3 fruit fly cellular contexts compared by ENCODE assay signal in genomic region chr3L:7875606-7876366, dm6.
TF ChIP-seq lines count a peak whose summit lies in the region.

No protein-coding gene starts in this region.

TF ChIP-seq in whole organism, embryonic, 481 proteins besides CTCF, POLR2A, EP300 and RAD21 (continued from another document and continues in another):
- peak; percentile 22 for TF ChIP-seq D19A (tag; optimal IDR thresholded peaks at IDR 0.05; lab: Kevin White, UChicago)
- TF ChIP-seq en (GFP tag; optimal IDR thresholded peaks at IDR 0.05; lab: Kevin White, UChicago) = no peak
- TF ChIP-seq Oaz (GFP tag; IDR thresholded peaks at IDR 0.05; lab: Robert Waterston, UW) = no peak
- no peak for TF ChIP-seq inv (GFP tag; IDR thresholded peaks at IDR 0.05; lab: Robert Waterston, UW; ENCODE audit: partially characterized antibody)
- peak; percentile 11 for TF ChIP-seq CG8359 (GFP tag; optimal IDR thresholded peaks at IDR 0.05; lab: Kevin White, UChicago; ENCODE audit: borderline replicate concordance)
- TF ChIP-seq CG4424 (GFP tag; optimal IDR thresholded peaks at IDR 0.05; lab: Kevin White, UChicago) = peak; percentile 54
- no peak for TF ChIP-seq Lpt (GFP tag; optimal IDR thresholded peaks at IDR 0.05; lab: Kevin White, UChicago)
- no peak for TF ChIP-seq CG7745 (tag; optimal IDR thresholded peaks at IDR 0.05; lab: Kevin White, UChicago)
- no peak for TF ChIP-seq CG14965 (GFP tag; optimal IDR thresholded peaks at IDR 0.05; lab: Kevin White, UChicago; ENCODE audit: borderline replicate concordance)
- no peak for TF ChIP-seq Neu2 (GFP tag; optimal IDR thresholded peaks at IDR 0.05; lab: Kevin White, UChicago; ENCODE audit: borderline replicate concordance)
- peak; percentile 50 for TF ChIP-seq Blimp-1 (GFP tag; optimal IDR thresholded peaks at IDR 0.05; lab: Kevin White, UChicago)
- TF ChIP-seq zf30C (GFP tag; optimal IDR thresholded peaks at IDR 0.05; lab: Kevin White, UChicago) = no peak
- peak; percentile 75 for TF ChIP-seq CG10979 (tag; optimal IDR thresholded peaks at IDR 0.05; lab: Kevin White, UChicago)
- no peak for TF ChIP-seq CG3995 (GFP tag; optimal IDR thresholded peaks at IDR 0.05; lab: Kevin White, UChicago)
- TF ChIP-seq prd (optimal IDR thresholded peaks at IDR 0.05; lab: Kevin White, UChicago) = no peak
- peak; percentile 59; the same call in 1 of the 3 replicates for TF ChIP-seq prd (GFP tag; IDR thresholded peaks at IDR 0.05; lab: Robert Waterston, UW)
- peak in 1 of 2 experiments; percentile 42 for TF ChIP-seq dpn (GFP tag; optimal IDR thresholded peaks at IDR 0.05; lab: Kevin White, UChicago)
- peak; percentile 56 for TF ChIP-seq lilli (GFP tag; optimal IDR thresholded peaks at IDR 0.05; lab: Kevin White, UChicago)
- TF ChIP-seq HLH54F (GFP tag; optimal IDR thresholded peaks at IDR 0.05; lab: Kevin White, UChicago) = peak; percentile 9
- TF ChIP-seq CG10654 (GFP tag; optimal IDR thresholded peaks at IDR 0.05; lab: Kevin White, UChicago) = peak; percentile 1
- peak; percentile 52 for TF ChIP-seq Ptx1 (GFP tag; IDR thresholded peaks at IDR 0.05; lab: Robert Waterston, UW)
- peak; percentile 74 for TF ChIP-seq CG18262 (tag; optimal IDR thresholded peaks at IDR 0.05; lab: Kevin White, UChicago)
- TF ChIP-seq CG9437 (GFP tag; optimal IDR thresholded peaks at IDR 0.05; lab: Kevin White, UChicago) = peak; percentile 47
- TF ChIP-seq ind (GFP tag; optimal IDR thresholded peaks at IDR 0.05; lab: Kevin White, UChicago) = peak; percentile 37
- no peak for TF ChIP-seq CG11560 (tag; IDR thresholded peaks at IDR 0.05; lab: Robert Waterston, UW)
- no peak for TF ChIP-seq sc (optimal IDR thresholded peaks at IDR 0.05; lab: Kevin White, UChicago)
- peak; percentile 44 for TF ChIP-seq sc (GFP tag; optimal IDR thresholded peaks at IDR 0.05; lab: Kevin White, UChicago)
- 0 out of 2 replicates have a peak, but pooled peaks have one; percentile 26 for TF ChIP-seq CG31224 (GFP tag; IDR thresholded peaks at IDR 0.05; lab: Robert Waterston, UW)
- TF ChIP-seq HLH4C (GFP tag; IDR thresholded peaks at IDR 0.05; lab: Robert Waterston, UW; ENCODE audit: partially characterized antibody) = no peak
- TF ChIP-seq CG15269 (tag; optimal IDR thresholded peaks at IDR 0.05; lab: Kevin White, UChicago) = peak; percentile 53
- no peak for TF ChIP-seq pan (optimal IDR thresholded peaks at IDR 0.05; lab: Kevin White, UChicago)
- TF ChIP-seq pan (GFP tag; optimal IDR thresholded peaks at IDR 0.05 in 1 of 2, IDR thresholded peaks at IDR 0.05 in 1 of 2) = peak in 1 of 2 experiments; percentile 36
- 0 out of 2 replicates have a peak, but pooled peaks have one; percentile 43 for TF ChIP-seq CG32772 (GFP tag; IDR thresholded peaks at IDR 0.05; lab: Robert Waterston, UW)
- no peak for TF ChIP-seq crc (GFP tag; optimal IDR thresholded peaks at IDR 0.05; lab: Kevin White, UChicago)
- no peak for TF ChIP-seq CkIIα-i1 (GFP tag; IDR thresholded peaks at IDR 0.05; lab: Robert Waterston, UW)
- peak; percentile 30 for TF ChIP-seq HHEX (GFP tag; optimal IDR thresholded peaks at IDR 0.05; lab: Kevin White, UChicago)
- TF ChIP-seq nau (GFP tag; optimal IDR thresholded peaks at IDR 0.05; lab: Kevin White, UChicago) = peak; percentile 34
- peak; percentile 55 for TF ChIP-seq Xbp1 (GFP tag; optimal IDR thresholded peaks at IDR 0.05; lab: Kevin White, UChicago)
- peak; percentile 23 for TF ChIP-seq CG12942 (GFP tag; optimal IDR thresholded peaks at IDR 0.05; lab: Kevin White, UChicago)
- no peak for TF ChIP-seq Spps (tag; optimal IDR thresholded peaks at IDR 0.05; lab: Kevin White, UChicago)
- TF ChIP-seq Ets65A (GFP tag; lab: Kevin White, UChicago) = peak; percentile 16
- peak; percentile 41 for TF ChIP-seq CG10209 (GFP tag; optimal IDR thresholded peaks at IDR 0.05; lab: Kevin White, UChicago)
- TF ChIP-seq ranshi (GFP tag; IDR thresholded peaks at IDR 0.05; lab: Robert Waterston, UW) = no peak

TF ChIP-seq in whole organism, prepupa, 60 proteins besides CTCF, POLR2A, EP300 and RAD21 (continued from another document):
- TF ChIP-seq Hr38 (GFP tag; optimal IDR thresholded peaks at IDR 0.05; lab: Kevin White, UChicago) (no peak), Hr4 (GFP tag; optimal IDR thresholded peaks at IDR 0.05; lab: Kevin White, UChicago) (peak; percentile 62), CG9139 (GFP tag; optimal IDR thresholded peaks at IDR 0.05; lab: Kevin White, UChicago) (peak; percentile 54), pdm3 (GFP tag; optimal IDR thresholded peaks at IDR 0.05; lab: Kevin White, UChicago) (peak; percentile 75), CG31627 (GFP tag; optimal IDR thresholded peaks at IDR 0.05; lab: Kevin White, UChicago) (peak; percentile 65), CG3032 (tag; optimal IDR thresholded peaks at IDR 0.05; lab: Kevin White, UChicago) (peak; percentile 55), spab (GFP tag; optimal IDR thresholded peaks at IDR 0.05; lab: Kevin White, UChicago) (peak; percentile 59), achi (GFP tag; optimal IDR thresholded peaks at IDR 0.05; lab: Kevin White, UChicago) (peak; percentile 71), CG10631 (GFP tag; optimal IDR thresholded peaks at IDR 0.05; lab: Kevin White, UChicago) (peak; percentile 64), net (GFP tag; optimal IDR thresholded peaks at IDR 0.05; lab: Kevin White, UChicago) (peak; percentile 62), CG8632 (GFP tag; optimal IDR thresholded peaks at IDR 0.05; lab: Kevin White, UChicago) (peak; percentile 69), CG11762 (GFP tag; optimal IDR thresholded peaks at IDR 0.05; lab: Kevin White, UChicago; ENCODE audit: insufficient read depth) (peak; percentile 50), CG6163 (GFP tag; IDR thresholded peaks at IDR 0.05; lab: Robert Waterston, UW) (no peak; the same call in 2 of the 3 replicates), fkh (GFP tag; optimal IDR thresholded peaks at IDR 0.05; lab: Kevin White, UChicago) (no peak), topi (GFP tag; optimal IDR thresholded peaks at IDR 0.05; lab: Kevin White, UChicago) (peak; percentile 63), Hr39 (GFP tag; optimal IDR thresholded peaks at IDR 0.05; lab: Kevin White, UChicago) (peak; percentile 59), Sox14 (GFP tag; optimal IDR thresholded peaks at IDR 0.05; lab: Kevin White, UChicago) (peak; percentile 49), Eip93F (GFP tag; optimal IDR thresholded peaks at IDR 0.05; lab: Kevin White, UChicago) (no peak), CG11294 (GFP tag; IDR thresholded peaks at IDR 0.05; lab: Robert Waterston, UW) (no peak), salr (GFP tag; optimal IDR thresholded peaks at IDR 0.05; lab: Kevin White, UChicago) (peak in 1 of 2 experiments; percentile 43), eg (GFP tag; IDR thresholded peaks at IDR 0.05; lab: Robert Waterston, UW) (no peak; the same call in 2 of the 3 replicates), dsx (GFP tag; optimal IDR thresholded peaks at IDR 0.05; lab: Kevin White, UChicago; ENCODE audit: poor library complexity, severe bottlenecking) (peak; percentile 48), CG11902 (GFP tag; optimal IDR thresholded peaks at IDR 0.05; lab: Kevin White, UChicago) (peak; percentile 62), acj6 (GFP tag; optimal IDR thresholded peaks at IDR 0.05; lab: Kevin White, UChicago) (peak; percentile 63), Ets21C (GFP tag; optimal IDR thresholded peaks at IDR 0.05; lab: Kevin White, UChicago) (peak; percentile 41), fd85E (GFP tag; optimal IDR thresholded peaks at IDR 0.05; lab: Kevin White, UChicago) (peak; percentile 6), Lpt (GFP tag; optimal IDR thresholded peaks at IDR 0.05; lab: Kevin White, UChicago) (peak; percentile 52), Blimp-1 (GFP tag; optimal IDR thresholded peaks at IDR 0.05; lab: Kevin White, UChicago) (peak; percentile 42), CG34406 (GFP tag; optimal IDR thresholded peaks at IDR 0.05; lab: Kevin White, UChicago) (peak; percentile 68), CG4318 (GFP tag; optimal IDR thresholded peaks at IDR 0.05; lab: Kevin White, UChicago) (peak; percentile 24), CG32006 (GFP tag; optimal IDR thresholded peaks at IDR 0.05; lab: Kevin White, UChicago) (peak; percentile 72), lz (GFP tag; optimal IDR thresholded peaks at IDR 0.05; lab: Kevin White, UChicago) (peak; percentile 57), CG8119 (GFP tag; IDR thresholded peaks at IDR 0.05; lab: Robert Waterston, UW) (peak; percentile 59; the same call in 2 of the 3 replicates), esn (GFP tag; optimal IDR thresholded peaks at IDR 0.05; lab: Kevin White, UChicago) (peak; percentile 87), CG16779 (tag; optimal IDR thresholded peaks at IDR 0.05; lab: Kevin White, UChicago) (peak; percentile 36), Smox (GFP tag; optimal IDR thresholded peaks at IDR 0.05; lab: Kevin White, UChicago) (peak; percentile 77), vri (GFP tag; optimal IDR thresholded peaks at IDR 0.05; lab: Kevin White, UChicago) (peak; percentile 27)

TF ChIP-seq in whole organism, wandering third instar larva, 38 proteins besides CTCF, POLR2A, EP300 and RAD21 (continued from another document):
- TF ChIP-seq Hnf4 (GFP tag; optimal IDR thresholded peaks at IDR 0.05; lab: Kevin White, UChicago) (peak; percentile 45), ey (GFP tag; optimal IDR thresholded peaks at IDR 0.05; lab: Kevin White, UChicago) (peak; percentile 78), jim (GFP tag; optimal IDR thresholded peaks at IDR 0.05; lab: Kevin White, UChicago) (no peak), Mio (GFP tag; optimal IDR thresholded peaks at IDR 0.05; lab: Kevin White, UChicago) (no peak), dl (GFP tag; optimal IDR thresholded peaks at IDR 0.05; lab: Kevin White, UChicago; ENCODE audit: insufficient read depth in 1 of 2, partially characterized antibody in 2 of 2) (no peak), N (GFP tag; optimal IDR thresholded peaks at IDR 0.05; lab: Kevin White, UChicago) (no peak), Dif (GFP tag; optimal IDR thresholded peaks at IDR 0.05; lab: Kevin White, UChicago; ENCODE audit: partially characterized antibody) (no peak), woc (GFP tag; optimal IDR thresholded peaks at IDR 0.05; lab: Kevin White, UChicago) (peak; percentile 69)
